Worm (Caenorhabditis elegans) whole organism, L3 larva: ENCODE data around the gene nhr-116.

ENCODE experiments used
- ZK546.5 ChIP-seq: sonication (generic microtip); optimal IDR thresholded peaks from 2 replicates; lab custom pipeline; 2017; ENCODE audit warnings: missing biosample characterization, missing genetic modification characterization
- aly-2 ChIP-seq: fragments of 150-350 bp; optimal IDR thresholded peaks from 2 replicates; lab custom pipeline; 2014; ENCODE audit warnings: missing biosample characterization, missing genetic modification characterization
- ceh-28 ChIP-seq: fragments of 150-350 bp; optimal IDR thresholded peaks from 2 replicates; lab custom pipeline; 2014; ENCODE audit warnings: missing biosample characterization, missing genetic modification reagents, missing genetic modification characterization
- egl-27 ChIP-seq: sonication (generic microtip); optimal IDR thresholded peaks from 4 replicates; lab custom pipeline; 2017; ENCODE audit warnings: missing biosample characterization, missing genetic modification reagents, missing genetic modification characterization
- hmg-11 ChIP-seq: sonication (generic microtip); optimal IDR thresholded peaks from 2 replicates; lab custom pipeline; 2016; ENCODE audit warnings: missing genetic modification characterization, missing compliant biosample characterization
- nfya-1 ChIP-seq: sonication (generic microtip); optimal IDR thresholded peaks from 2 replicates; lab custom pipeline; 2017; ENCODE audit warnings: missing genetic modification characterization, mild to moderate bottlenecking, missing compliant biosample characterization, antibody characterized with exemption, moderate library complexity; ENCODE audit not compliant: insufficient read depth
- nhr-237 ChIP-seq: fragments of 150-350 bp; optimal IDR thresholded peaks from 2 replicates; lab custom pipeline; 2014; ENCODE audit warnings: missing biosample characterization, missing genetic modification characterization
- nhr-28 ChIP-seq: fragments of 150-350 bp; optimal IDR thresholded peaks from 2 replicates; lab custom pipeline; 2014; ENCODE audit warnings: missing biosample characterization, missing genetic modification characterization
- unc-39 ChIP-seq: sonication (generic microtip); optimal IDR thresholded peaks from 4 replicates; lab custom pipeline; 2017; ENCODE audit warnings: missing biosample characterization, missing genetic modification characterization

- no peak for TF ChIP-seq nhr-28
- TF ChIP-seq hmg-11 (tag; lab: Kevin White, UChicago) = no peak
- TF ChIP-seq unc-39 (tag; lab: Kevin White, UChicago) = no peak
- no peak for TF ChIP-seq ceh-28 (tag; lab: Kevin White, UChicago)
- TF ChIP-seq aly-2 (tag; lab: Kevin White, UChicago) = no peak
- TF ChIP-seq nfya-1 (tag; lab: Kevin White, UChicago) = no peak
- no peak for TF ChIP-seq ZK546.5
- no peak for TF ChIP-seq egl-27 (tag; lab: Kevin White, UChicago)
- TF ChIP-seq nhr-237 = no peak
These were observed 27.3 kb upstream of the nhr-116 start, which contains the start of gene F09C6.13 for ce11 chrV:16884744-16885143.
